Worm (Caenorhabditis elegans) whole organism, midembryonic: ENCODE data around the gene fipr-29.

Source experiments
- T22C8.4 ChIP-seq: fragments of 200-800 bp; sonication (Bioruptor generic); IDR thresholded peaks from 2 replicates; pipeline ENCODE4 v1.3.6; 2022; ENCODE audit warnings: missing genetic modification characterization, missing compliant biosample characterization
- cog-1 ChIP-seq: sonication (generic microtip); optimal IDR thresholded peaks from 2 replicates; lab custom pipeline; 2016; ENCODE audit warnings: missing genetic modification characterization, missing compliant biosample characterization
- flt-1 ChIP-seq: fragments of 200-800 bp; sonication (Bioruptor generic); IDR thresholded peaks from 2 replicates; pipeline ENCODE4 v1.3.6; 2022; ENCODE audit warnings: missing genetic modification characterization, missing compliant biosample characterization
- klf-2 ChIP-seq: fragments of 200-800 bp; sonication (Bioruptor generic); conservative IDR thresholded peaks from 2 replicates; pipeline ENCODE4 v1.3.6; 2022; ENCODE audit warnings: missing genetic modification reagents, missing genetic modification characterization, missing compliant biosample characterization
- med-1 ChIP-seq: sonication (generic microtip); optimal IDR thresholded peaks from 2 replicates; lab custom pipeline; 2017; ENCODE audit warnings: missing genetic modification characterization, mild to moderate bottlenecking, missing compliant biosample characterization, antibody characterized with exemption, missing genetic modification reagents; ENCODE audit not compliant: insufficient read depth
- ref-1 ChIP-seq: fragments of 200-800 bp; sonication (Bioruptor generic); conservative IDR thresholded peaks from 2 replicates; pipeline ENCODE4 v1.3.6; 2022; ENCODE audit warnings: missing genetic modification reagents, missing genetic modification characterization, missing compliant biosample characterization
- tab-1 ChIP-seq: fragments of 200-800 bp; sonication (Bioruptor generic); IDR thresholded peaks from 2 replicates; pipeline ENCODE4 v1.3.6; 2022; ENCODE audit warnings: missing genetic modification characterization, missing compliant biosample characterization
- ztf-23 ChIP-seq: fragments of 200-800 bp; sonication (Bioruptor generic); IDR thresholded peaks from 2 replicates; pipeline ENCODE4 v1.3.6; 2022; ENCODE audit warnings: missing genetic modification reagents, missing genetic modification characterization, missing compliant biosample characterization
- ztf-29 ChIP-seq: fragments of 200-800 bp; sonication (Bioruptor generic); IDR thresholded peaks from 2 replicates; pipeline ENCODE4 v1.3.6; 2022; ENCODE audit warnings: missing genetic modification reagents, missing genetic modification characterization, missing compliant biosample characterization

DNA sequence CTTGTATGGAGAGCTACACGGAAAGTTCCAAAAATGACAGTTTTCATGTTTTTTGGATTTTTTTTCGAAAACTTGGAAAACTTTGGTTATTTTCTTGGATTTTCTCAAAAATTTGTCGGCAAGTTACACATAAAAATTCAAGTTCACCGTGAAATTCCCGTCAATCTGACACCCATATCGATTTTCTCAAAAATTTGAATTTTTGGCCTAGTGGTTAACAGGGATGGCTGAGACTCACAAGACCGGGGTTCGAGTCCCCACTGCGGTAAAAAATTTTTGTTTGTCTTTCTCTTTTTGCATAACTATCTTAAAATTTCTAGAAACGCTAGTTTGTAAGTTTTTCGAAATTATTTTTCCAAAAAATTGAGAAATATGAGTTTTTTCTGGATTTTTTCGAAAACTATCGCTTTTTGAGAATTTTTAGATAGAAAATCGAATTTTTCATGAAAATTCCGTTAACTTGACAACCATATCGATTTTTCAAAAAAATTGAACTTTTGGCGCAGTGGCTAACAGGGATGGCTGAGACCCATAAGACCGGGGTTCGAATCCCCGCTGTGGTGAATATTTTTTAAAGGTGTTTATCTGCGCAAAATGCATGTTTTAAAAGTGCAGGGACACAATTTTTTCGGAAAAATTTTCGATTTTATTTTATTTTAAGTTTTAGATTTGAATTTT is 40.6 kb upstream of the fipr-29 start:
- TF ChIP-seq flt-1 (GFP tag; lab: Robert Waterston, UW) = no peak
- no peak for TF ChIP-seq tab-1 (GFP tag; lab: Robert Waterston, UW)
- no peak for TF ChIP-seq ztf-23
- no peak for TF ChIP-seq cog-1 (tag; lab: Kevin White, UChicago)
- TF ChIP-seq T22C8.4 = no peak
- no peak for TF ChIP-seq ztf-29
- TF ChIP-seq med-1 (GFP tag; lab: Kevin White, UChicago) = no peak
- TF ChIP-seq klf-2 (GFP tag; lab: Robert Waterston, UW) = no peak
- TF ChIP-seq ref-1 (GFP tag; lab: Robert Waterston, UW) = no peak
